Fruit fly (Drosophila melanogaster) whole organism, embryonic: ENCODE results near the gene CG10365.
A peak's percentile ranks its signal among the peaks of the same experiment; 100 is the strongest.

Experiments
- BEAF-32 ChIP-seq: fragments of 200-800 bp; sonication (Bioruptor generic); optimal IDR thresholded peaks from 3 replicates; lab custom pipeline; 2017; ENCODE audit warnings: missing biosample characterization, missing genetic modification characterization, mild to moderate bottlenecking, moderate library complexity, missing genetic modification reagents
- CG10543 ChIP-seq: fragments of 200-800 bp; sonication (Bioruptor generic); optimal IDR thresholded peaks from 3 replicates; lab custom pipeline; 2017; ENCODE audit warnings: missing biosample characterization, mild to moderate bottlenecking, missing genetic modification characterization, moderate library complexity
- CG12744 ChIP-seq: fragments of 200-800 bp; sonication (Bioruptor generic); optimal IDR thresholded peaks from 2 replicates; lab custom pipeline; 2016; ENCODE audit warnings: missing biosample characterization, missing genetic modification characterization
- CG14710 ChIP-seq: fragments of 200-800 bp; sonication (Bioruptor generic); optimal IDR thresholded peaks from 3 replicates; lab custom pipeline; 2019; ENCODE audit warnings: missing biosample characterization, mild to moderate bottlenecking, missing genetic modification characterization, moderate library complexity
- CG1603 ChIP-seq: fragments of 200-800 bp; sonication (Bioruptor generic); optimal IDR thresholded peaks from 2 replicates; lab custom pipeline; 2019; ENCODE audit warnings: missing biosample characterization, mild to moderate bottlenecking, missing genetic modification characterization, moderate library complexity
- CG1647 ChIP-seq: fragments of 200-800 bp; sonication (Bioruptor generic); optimal IDR thresholded peaks from 3 replicates; lab custom pipeline; 2016; ENCODE audit warnings: missing biosample characterization, missing genetic modification characterization
- CG17912 ChIP-seq: fragments of 200-800 bp; sonication (Bioruptor generic); optimal IDR thresholded peaks from 2 replicates; lab custom pipeline; 2018; ENCODE audit warnings: missing biosample characterization, mild to moderate bottlenecking, missing genetic modification characterization
- CG18764 ChIP-seq: fragments of 200-800 bp; sonication (Bioruptor generic); optimal IDR thresholded peaks from 3 replicates; lab custom pipeline; 2016; ENCODE audit warnings: missing biosample characterization, missing genetic modification characterization
- CG2120 ChIP-seq: fragments of 200-800 bp; sonication (Bioruptor generic); optimal IDR thresholded peaks from 3 replicates; lab custom pipeline; 2016; ENCODE audit warnings: missing biosample characterization, missing genetic modification characterization
- CG2712 ChIP-seq: fragments of 200-800 bp; optimal IDR thresholded peaks from 3 replicates; lab custom pipeline; 2019; ENCODE audit warnings: missing biosample characterization, mild to moderate bottlenecking, missing genetic modification characterization, moderate library complexity
- CG30403 ChIP-seq: fragments of 200-800 bp; sonication (Bioruptor generic); optimal IDR thresholded peaks from 3 replicates; lab custom pipeline; 2016; ENCODE audit warnings: missing biosample characterization, missing genetic modification characterization
- CG4617 ChIP-seq: fragments of 200-800 bp; sonication (Bioruptor generic); optimal IDR thresholded peaks from 3 replicates; lab custom pipeline; 2016; ENCODE audit warnings: missing biosample characterization, missing genetic modification characterization, borderline replicate concordance
- CG6791 ChIP-seq: fragments of 200-800 bp; sonication (Bioruptor generic); IDR thresholded peaks from 3 replicates; pipeline ENCODE4 v1.3.6; 2022; ENCODE audit warnings: missing biosample characterization, missing genetic modification characterization; ENCODE audit not compliant: partially characterized antibody
- CG8924 ChIP-seq: fragments of 200-800 bp; optimal IDR thresholded peaks from 3 replicates; lab custom pipeline; 2019; ENCODE audit warnings: missing biosample characterization, mild to moderate bottlenecking, missing genetic modification characterization, moderate library complexity
- CG8944 ChIP-seq: fragments of 200-800 bp; sonication (Bioruptor generic); optimal IDR thresholded peaks from 3 replicates; lab custom pipeline; 2016; ENCODE audit warnings: missing biosample characterization, missing genetic modification characterization
- Camta ChIP-seq: fragments of 200-800 bp; sonication (Bioruptor generic); optimal IDR thresholded peaks from 2 replicates; lab custom pipeline; 2016; ENCODE audit warnings: missing biosample characterization, missing genetic modification characterization
- Dip2 ChIP-seq: fragments of 200-800 bp; sonication (Bioruptor generic); IDR thresholded peaks from 2 replicates; pipeline ENCODE4 v1.3.6; 2022; ENCODE audit warnings: missing biosample characterization, missing genetic modification characterization
- Dll ChIP-seq: fragments of 200-800 bp; sonication (Bioruptor generic); IDR thresholded peaks from 4 replicates; pipeline ENCODE4 v1.3.6; 2022; ENCODE audit warnings: missing biosample characterization, missing genetic modification characterization; ENCODE audit not compliant: partially characterized antibody
- Dp ChIP-seq: fragments of 200-800 bp; sonication (Bioruptor generic); optimal IDR thresholded peaks from 2 replicates; lab custom pipeline; 2018; ENCODE audit warnings: missing biosample characterization, mild to moderate bottlenecking, missing genetic modification characterization, moderate library complexity
- Drgx ChIP-seq: fragments of 200-800 bp; sonication (Bioruptor generic); IDR thresholded peaks from 2 replicates; pipeline ENCODE4 v1.3.6; 2022; ENCODE audit warnings: missing biosample characterization, missing genetic modification characterization
- E2f2 ChIP-seq: fragments of 200-800 bp; sonication (Bioruptor generic); IDR thresholded peaks from 2 replicates; pipeline ENCODE4 v1.3.6; 2022; ENCODE audit warnings: missing biosample characterization, missing genetic modification characterization
- Ets97D ChIP-seq: fragments of 200-800 bp; sonication (Bioruptor generic); optimal IDR thresholded peaks from 3 replicates; lab custom pipeline; 2016; ENCODE audit warnings: missing biosample characterization, missing genetic modification characterization
- Fer2 ChIP-seq: fragments of 200-800 bp; sonication (Bioruptor generic); optimal IDR thresholded peaks from 2 replicates; lab custom pipeline; 2018; ENCODE audit warnings: missing biosample characterization, mild to moderate bottlenecking, missing genetic modification characterization, moderate library complexity
- MBD-R2 ChIP-seq: fragments of 200-800 bp; sonication (Bioruptor generic); IDR thresholded peaks from 2 replicates; pipeline ENCODE4 v1.3.6; 2022; ENCODE audit warnings: missing biosample characterization, missing genetic modification characterization
- Max ChIP-seq: fragments of 200-800 bp; sonication (Bioruptor generic); optimal IDR thresholded peaks from 2 replicates; lab custom pipeline; 2016; ENCODE audit warnings: missing biosample characterization, mild to moderate bottlenecking, missing genetic modification characterization
- Myb ChIP-seq: fragments of 200-800 bp; sonication (Bioruptor generic); optimal IDR thresholded peaks from 2 replicates; lab custom pipeline; 2016; ENCODE audit warnings: missing biosample characterization, missing genetic modification characterization
- NC2α ChIP-seq: fragments of 200-800 bp; sonication (Bioruptor generic); optimal IDR thresholded peaks from 2 replicates; lab custom pipeline; 2016; ENCODE audit warnings: missing biosample characterization, missing genetic modification characterization
- Nf-YC ChIP-seq: fragments of 200-800 bp; optimal IDR thresholded peaks from 3 replicates; lab custom pipeline; 2019; ENCODE audit warnings: missing biosample characterization, mild to moderate bottlenecking, missing genetic modification characterization, moderate library complexity
- Rfx ChIP-seq: fragments of 200-800 bp; sonication (Bioruptor generic); IDR thresholded peaks from 2 replicates; pipeline ENCODE4 v1.3.6; 2022; ENCODE audit warnings: missing biosample characterization, missing genetic modification characterization
- Stat92E ChIP-seq, 3 experiments: fragments of >200 bp in 2 of 3; fragments of 200-800 bp in 1 of 3; sonication (Bioruptor generic) in 1 of 3; optimal IDR thresholded peaks; 2 replicates each; lab custom pipeline; 2017 to 2019; ENCODE audit warnings: missing biosample characterization in 3 of 3, missing genetic modification characterization in 3 of 3, mild to moderate bottlenecking in 1 of 3, moderate library complexity in 1 of 3
- Taf1 ChIP-seq: fragments of 200-800 bp; sonication (Bioruptor generic); IDR thresholded peaks from 2 replicates; pipeline ENCODE4 v1.3.6; 2022; ENCODE audit warnings: missing biosample characterization, missing genetic modification characterization
- ara ChIP-seq: fragments of 200-800 bp; sonication (Bioruptor generic); IDR thresholded peaks from 2 replicates; pipeline ENCODE4 v1.3.6; 2022; ENCODE audit warnings: missing biosample characterization, missing genetic modification characterization
- bcd ChIP-seq: fragments of 200-800 bp; sonication (Bioruptor generic); optimal IDR thresholded peaks from 2 replicates; lab custom pipeline; 2017; ENCODE audit warnings: missing biosample characterization, mild to moderate bottlenecking, missing genetic modification characterization
- chm ChIP-seq: fragments of 200-800 bp; sonication (Bioruptor generic); IDR thresholded peaks from 2 replicates; pipeline ENCODE4 v1.3.6; 2022; ENCODE audit warnings: missing biosample characterization, missing genetic modification characterization
- dmrt99B ChIP-seq: fragments of 200-800 bp; sonication (Bioruptor generic); optimal IDR thresholded peaks from 2 replicates; lab custom pipeline; 2018; ENCODE audit warnings: missing biosample characterization, mild to moderate bottlenecking, missing genetic modification characterization, moderate library complexity
- dpn ChIP-seq, 2 experiments: fragments of 200-800 bp; sonication (Bioruptor generic); optimal IDR thresholded peaks; 3 replicates each; lab custom pipeline; 2016; ENCODE audit warnings: missing biosample characterization in 2 of 2, missing genetic modification characterization in 2 of 2
- dysf ChIP-seq: fragments of 200-800 bp; sonication (Bioruptor generic); IDR thresholded peaks from 3 replicates; pipeline ENCODE4 v1.3.6; 2022; ENCODE audit warnings: missing biosample characterization, missing genetic modification characterization
- hkb ChIP-seq, 2 experiments: fragments of 200-800 bp in 1 of 2; fragments of >200 bp in 1 of 2; sonication (Bioruptor generic) in 1 of 2; IDR thresholded peaks in 1 of 2; optimal IDR thresholded peaks in 1 of 2; 2 replicates each; pipeline versions ENCODE4 v1.3.6 to Lab custom; 2017 to 2022; ENCODE audit warnings: missing biosample characterization in 1 of 2, missing genetic modification characterization in 1 of 2
- hth ChIP-seq: fragments of >200 bp; optimal IDR thresholded peaks from 2 replicates; lab custom pipeline; 2017; ENCODE audit warnings: inconsistent platforms
- lab ChIP-seq: fragments of 200-800 bp; sonication (Bioruptor generic); optimal IDR thresholded peaks from 3 replicates; lab custom pipeline; 2017; ENCODE audit warnings: missing biosample characterization, missing genetic modification characterization, mild to moderate bottlenecking, moderate library complexity, missing genetic modification reagents
- oc ChIP-seq: fragments of 200-800 bp; sonication (Bioruptor generic); optimal IDR thresholded peaks from 2 replicates; lab custom pipeline; 2018; ENCODE audit warnings: missing biosample characterization, mild to moderate bottlenecking, missing genetic modification characterization, moderate library complexity
- onecut ChIP-seq: fragments of 200-800 bp; sonication (Bioruptor generic); IDR thresholded peaks from 2 replicates; pipeline ENCODE4 v1.3.6; 2022; ENCODE audit warnings: missing biosample characterization, missing genetic modification characterization
- otp ChIP-seq: fragments of 200-800 bp; sonication (Bioruptor generic); IDR thresholded peaks from 3 replicates; pipeline ENCODE4, ENCODE4 v1.3.6; 2022; ENCODE audit warnings: missing biosample characterization, missing genetic modification characterization
- pho ChIP-seq: fragments of 200-800 bp; sonication (Bioruptor generic); optimal IDR thresholded peaks from 2 replicates; lab custom pipeline; 2016; ENCODE audit warnings: missing biosample characterization, missing genetic modification characterization
- phol ChIP-seq: fragments of 200-800 bp; sonication (Bioruptor generic); optimal IDR thresholded peaks from 3 replicates; lab custom pipeline; 2018; ENCODE audit warnings: missing biosample characterization, mild to moderate bottlenecking, missing genetic modification characterization, moderate library complexity
- salm ChIP-seq: fragments of 200-800 bp; sonication (Bioruptor generic); optimal IDR thresholded peaks from 2 replicates; lab custom pipeline; 2018; ENCODE audit warnings: missing biosample characterization, mild to moderate bottlenecking, missing genetic modification characterization
- sqz ChIP-seq: fragments of 200-800 bp; sonication (Bioruptor generic); optimal IDR thresholded peaks from 3 replicates; lab custom pipeline; 2018; ENCODE audit warnings: missing biosample characterization, mild to moderate bottlenecking, missing genetic modification characterization
- tna ChIP-seq: fragments of 200-800 bp; sonication (Bioruptor generic); IDR thresholded peaks from 2 replicates; pipeline ENCODE4 v1.3.6; 2022; ENCODE audit warnings: missing biosample characterization, missing genetic modification characterization; ENCODE audit not compliant: partially characterized antibody
- vvl ChIP-seq: fragments of 200-800 bp; sonication (Bioruptor generic); IDR thresholded peaks from 2 replicates; pipeline ENCODE4 v1.3.6; 2022; ENCODE audit warnings: missing biosample characterization, missing genetic modification characterization
- wdn ChIP-seq: fragments of 200-800 bp; sonication (Bioruptor generic); IDR thresholded peaks from 2 replicates; pipeline ENCODE4 v1.3.6; 2022; ENCODE audit warnings: missing biosample characterization, missing genetic modification characterization

CG10365 gene

dm6 chr3R:23763015-23763414 lies 39.9 kb downstream of the CG10365 start, which contains the start of gene udt (continued):
- TF ChIP-seq CG6791 (GFP tag; lab: Robert Waterston, UW) = 0 out of 3 replicates have a peak, but pooled peaks have one; percentile 42
- no peak for TF ChIP-seq dmrt99B
- TF ChIP-seq CG8944 (GFP tag; lab: Kevin White, UChicago) = no peak
- peak; percentile 27 for TF ChIP-seq Dp
- no peak for TF ChIP-seq Taf1 (GFP tag; lab: Robert Waterston, UW)
- peak; percentile 35 for TF ChIP-seq Camta
- peak; percentile 27; the same call in 1 of the 2 replicates for TF ChIP-seq vvl (GFP tag; lab: Robert Waterston, UW)
- no peak for TF ChIP-seq hth
- TF ChIP-seq Dll (GFP tag; lab: Robert Waterston, UW) = peak; percentile 44; the same call in 1 of the 4 replicates
- no peak for TF ChIP-seq Dip2 (GFP tag; lab: Robert Waterston, UW)
- TF ChIP-seq BEAF-32 (GFP tag; lab: Kevin White, UChicago) = peak; percentile 20
- peak; percentile 48 for TF ChIP-seq CG2120
- TF ChIP-seq NC2α = no peak
- peak; percentile 13 for TF ChIP-seq CG2712
- no peak for TF ChIP-seq Stat92E (GFP tag; optimal IDR thresholded peaks at IDR 0.05; lab: Kevin White, UChicago)
- peak; percentile 58 for TF ChIP-seq CG4617 (GFP tag; lab: Kevin White, UChicago)
- peak; percentile 15; the same call in 1 of the 2 replicates for TF ChIP-seq onecut (GFP tag; lab: Robert Waterston, UW)
- peak; percentile 32; the same call in 1 of the 2 replicates for TF ChIP-seq MBD-R2
- no peak for TF ChIP-seq pho (GFP tag; lab: Kevin White, UChicago)
- peak; percentile 24 for TF ChIP-seq CG1647 (GFP tag; lab: Kevin White, UChicago)
- TF ChIP-seq Max (GFP tag; lab: Kevin White, UChicago) = peak; percentile 4
- no peak for TF ChIP-seq CG30403 (GFP tag; lab: Kevin White, UChicago)
- TF ChIP-seq salm (tag; lab: Kevin White, UChicago) = no peak
- peak; percentile 51 for TF ChIP-seq oc
- no peak for TF ChIP-seq Nf-YC
- TF ChIP-seq CG18764 (GFP tag; lab: Kevin White, UChicago) = no peak
- TF ChIP-seq tna (GFP tag; lab: Robert Waterston, UW) = 0 out of 2 replicates have a peak, but pooled peaks have one; percentile 10
- TF ChIP-seq wdn (GFP tag; lab: Robert Waterston, UW) = no peak
- TF ChIP-seq dpn (GFP tag; optimal IDR thresholded peaks at IDR 0.05; lab: Kevin White, UChicago) = peak in 1 of 2 experiments; percentile 13
- no peak for TF ChIP-seq CG8924 (tag; lab: Kevin White, UChicago)
- no peak for TF ChIP-seq hkb (optimal IDR thresholded peaks at IDR 0.05; lab: Kevin White, UChicago)
- no peak for TF ChIP-seq hkb (GFP tag; IDR thresholded peaks at IDR 0.05; lab: Robert Waterston, UW)
- no peak for TF ChIP-seq Fer2 (tag; lab: Kevin White, UChicago)
- TF ChIP-seq Rfx (GFP tag; lab: Robert Waterston, UW) = peak; percentile 47; the same call in 1 of the 2 replicates
- peak; percentile 53 for TF ChIP-seq CG1603 (tag; lab: Kevin White, UChicago)
- TF ChIP-seq Myb (GFP tag; lab: Kevin White, UChicago) = peak; percentile 86
- no peak for TF ChIP-seq CG17912
- TF ChIP-seq ara (GFP tag; lab: Robert Waterston, UW) = peak; percentile 38; the same call in 1 of the 2 replicates
- no peak for TF ChIP-seq sqz (GFP tag; lab: Kevin White, UChicago)
- no peak for TF ChIP-seq Drgx
- peak; percentile 42 for TF ChIP-seq E2f2 (GFP tag; lab: Robert Waterston, UW)
- peak; percentile 66 for TF ChIP-seq bcd (GFP tag; lab: Kevin White, UChicago)
- TF ChIP-seq otp (GFP tag; lab: Robert Waterston, UW) = no peak
- TF ChIP-seq dysf (GFP tag; lab: Robert Waterston, UW) = no peak
- peak; percentile 6 for TF ChIP-seq Ets97D (GFP tag; lab: Kevin White, UChicago)
- TF ChIP-seq chm (GFP tag; lab: Robert Waterston, UW) = no peak; the same call in 1 of the 2 replicates
- peak; percentile 26 for TF ChIP-seq CG14710 (tag; lab: Kevin White, UChicago)
- peak; percentile 29 for TF ChIP-seq lab (GFP tag; lab: Kevin White, UChicago)
- peak; percentile 20 for TF ChIP-seq phol (tag; lab: Kevin White, UChicago)
- TF ChIP-seq CG10543 = no peak
- TF ChIP-seq CG12744 = no peak
